Worm (Caenorhabditis elegans) whole organism, L1 larva: ENCODE data around the gene Y69A2AR.25.
A peak's percentile ranks its signal among the peaks of the same experiment; 100 is the strongest.

Experiments used
- F16B12.6 ChIP-seq: fragments of 150-350 bp; optimal IDR thresholded peaks from 2 replicates; lab custom pipeline; 2014; ENCODE audit warnings: missing biosample characterization, missing genetic modification characterization
- aly-2 ChIP-seq: fragments of 150-350 bp; optimal IDR thresholded peaks from 2 replicates; lab custom pipeline; 2014; ENCODE audit warnings: missing biosample characterization, missing genetic modification characterization
- ama-1 ChIP-seq: fragments of 150-350 bp; optimal IDR thresholded peaks from 2 replicates; lab custom pipeline; 2014
- ceh-63 ChIP-seq: fragments of 200-800 bp; sonication (Bioruptor generic); optimal IDR thresholded peaks from 2 replicates; lab custom pipeline; 2018; ENCODE audit warnings: mild to moderate bottlenecking, missing genetic modification characterization, missing compliant biosample characterization
- ceh-8 ChIP-seq: fragments of 200-800 bp; sonication (Bioruptor generic); optimal IDR thresholded peaks from 2 replicates; lab custom pipeline; 2018; ENCODE audit warnings: mild to moderate bottlenecking, missing genetic modification characterization, moderate library complexity, missing compliant biosample characterization
- ceh-82 ChIP-seq, 3 experiments: fragments of 150-350 bp in 1 of 3; sonication (generic microtip) in 2 of 3; optimal IDR thresholded peaks; 2 replicates each; lab custom pipeline; 2014 to 2017; ENCODE audit warnings: missing biosample characterization in 3 of 3, missing genetic modification characterization in 3 of 3
- ceh-88 ChIP-seq: fragments of 200-800 bp; sonication (Bioruptor generic); IDR thresholded peaks from 2 replicates; pipeline ENCODE4 v1.3.6; 2022; ENCODE audit warnings: missing genetic modification characterization, missing compliant biosample characterization
- ces-1 ChIP-seq: fragments of 150-350 bp; optimal IDR thresholded peaks from 2 replicates; lab custom pipeline; 2014; ENCODE audit warnings: missing biosample characterization, missing genetic modification reagents, missing genetic modification characterization
- dpl-1 ChIP-seq, 3 experiments: fragments of 150-350 bp in 2 of 3; sonication (generic microtip) in 1 of 3; optimal IDR thresholded peaks; 2 replicates each; lab custom pipeline; 2014 to 2017; ENCODE audit warnings: missing biosample characterization in 3 of 3, missing genetic modification characterization in 3 of 3, missing genetic modification reagents in 3 of 3
- dsc-1 ChIP-seq: sonication (generic microtip); optimal IDR thresholded peaks from 2 replicates; lab custom pipeline; 2016; ENCODE audit warnings: mild to moderate bottlenecking, missing genetic modification characterization, missing compliant biosample characterization
- egl-13 ChIP-seq: sonication (generic microtip); optimal IDR thresholded peaks from 2 replicates; lab custom pipeline; 2016; ENCODE audit warnings: missing genotype, missing genetic modification reagents, missing genetic modification characterization, missing compliant biosample characterization
- fkh-4 ChIP-seq: sonication (generic microtip); optimal IDR thresholded peaks from 2 replicates; lab custom pipeline; 2016; ENCODE audit warnings: missing compliant biosample characterization, missing genetic modification characterization, borderline replicate concordance
- fkh-8 ChIP-seq: sonication (generic microtip); optimal IDR thresholded peaks from 2 replicates; lab custom pipeline; 2016; ENCODE audit warnings: mild to moderate bottlenecking, missing genetic modification characterization, missing compliant biosample characterization
- grh-1 ChIP-seq: fragments of 200-800 bp; sonication (Bioruptor generic); IDR thresholded peaks from 2 replicates; pipeline ENCODE4 v1.3.6; 2022; ENCODE audit warnings: missing genetic modification reagents, missing genetic modification characterization, missing compliant biosample characterization
- hlh-17 ChIP-seq: fragments of 200-800 bp; sonication (Bioruptor generic); optimal IDR thresholded peaks from 2 replicates; lab custom pipeline; 2018; ENCODE audit warnings: missing genetic modification characterization, mild to moderate bottlenecking, missing compliant biosample characterization, moderate library complexity, borderline replicate concordance
- hlh-4 ChIP-seq: sonication (generic microtip); optimal IDR thresholded peaks from 2 replicates; lab custom pipeline; 2016; ENCODE audit warnings: mild to moderate bottlenecking, missing genetic modification characterization, missing compliant biosample characterization
- hpl-2 ChIP-seq: fragments of 150-350 bp; optimal IDR thresholded peaks from 2 replicates; lab custom pipeline; 2014; ENCODE audit warnings: missing biosample characterization, missing genetic modification reagents, missing genetic modification characterization
- irx-1 ChIP-seq: sonication (generic microtip); optimal IDR thresholded peaks from 2 replicates; lab custom pipeline; 2016; ENCODE audit warnings: missing genetic modification characterization, missing compliant biosample characterization
- isw-1 ChIP-seq: fragments of 200-800 bp; sonication (Bioruptor generic); IDR thresholded peaks from 2 replicates; pipeline ENCODE4 v1.3.6; 2022; ENCODE audit warnings: missing genetic modification characterization, missing compliant biosample characterization
- jun-1 ChIP-seq: fragments of 150-350 bp; optimal IDR thresholded peaks from 2 replicates; lab custom pipeline; 2014; ENCODE audit warnings: missing biosample characterization, missing genetic modification reagents, missing genetic modification characterization
- lin-13 ChIP-seq: fragments of 150-350 bp; optimal IDR thresholded peaks from 2 replicates; lab custom pipeline; 2014; ENCODE audit warnings: missing biosample characterization, missing genetic modification reagents, missing genetic modification characterization
- lin-14 ChIP-seq: fragments of 200-800 bp; sonication (Bioruptor generic); optimal IDR thresholded peaks from 2 replicates; lab custom pipeline; 2018; ENCODE audit warnings: mild to moderate bottlenecking, missing genetic modification characterization, moderate library complexity, missing compliant biosample characterization
- lin-39 ChIP-seq: fragments of 150-350 bp; optimal IDR thresholded peaks from 2 replicates; lab custom pipeline; 2014; ENCODE audit warnings: missing biosample characterization, missing genetic modification reagents, missing genetic modification characterization
- lir-3 ChIP-seq: sonication (generic microtip); optimal IDR thresholded peaks from 2 replicates; lab custom pipeline; 2016; ENCODE audit warnings: mild to moderate bottlenecking, missing genetic modification characterization, moderate library complexity, missing compliant biosample characterization; ENCODE audit not compliant: poor library complexity
- mab-9 ChIP-seq: fragments of 200-800 bp; sonication (Bioruptor generic); IDR thresholded peaks from 2 replicates; pipeline ENCODE4 v1.3.6; 2022; ENCODE audit warnings: missing genetic modification reagents, missing genetic modification characterization, missing compliant biosample characterization
- nhr-19 ChIP-seq: fragments of 200-800 bp; sonication (Bioruptor generic); conservative IDR thresholded peaks from 2 replicates; pipeline ENCODE4 v1.3.6; 2022; ENCODE audit warnings: missing genetic modification characterization, missing compliant biosample characterization
- nhr-20 ChIP-seq: sonication (generic microtip); optimal IDR thresholded peaks from 2 replicates; lab custom pipeline; 2016; ENCODE audit warnings: mild to moderate bottlenecking, missing genetic modification characterization, missing compliant biosample characterization
- nhr-237 ChIP-seq: fragments of 150-350 bp; optimal IDR thresholded peaks from 2 replicates; lab custom pipeline; 2014; ENCODE audit warnings: missing biosample characterization, missing genetic modification characterization
- nhr-28 ChIP-seq: fragments of 150-350 bp; optimal IDR thresholded peaks from 2 replicates; lab custom pipeline; 2014; ENCODE audit warnings: missing biosample characterization, missing genetic modification characterization
- nhr-84 ChIP-seq: sonication (generic microtip); optimal IDR thresholded peaks from 2 replicates; lab custom pipeline; 2017; ENCODE audit warnings: missing biosample characterization, missing genetic modification characterization
- nhr-85 ChIP-seq: sonication (generic microtip); peaks from one replicate; lab custom pipeline; 2016; ENCODE audit warnings: missing genetic modification characterization, inconsistent platforms, missing compliant biosample characterization
- nhr-90 ChIP-seq: sonication (generic microtip); optimal IDR thresholded peaks from 2 replicates; lab custom pipeline; 2016; ENCODE audit warnings: mild to moderate bottlenecking, missing genetic modification characterization, missing compliant biosample characterization; ENCODE audit not compliant: poor library complexity
- skn-1 ChIP-seq: fragments of 150-350 bp; optimal IDR thresholded peaks from 2 replicates; lab custom pipeline; 2014; ENCODE audit warnings: missing biosample characterization, missing genetic modification characterization
- snpc-4 ChIP-seq: fragments of 150-350 bp; optimal IDR thresholded peaks from 2 replicates; lab custom pipeline; 2014; ENCODE audit warnings: missing biosample characterization, missing genetic modification characterization
- snu-23 ChIP-seq: sonication (generic microtip); optimal IDR thresholded peaks from 2 replicates; lab custom pipeline; 2016; ENCODE audit warnings: missing genetic modification characterization, missing compliant biosample characterization
- sup-37 ChIP-seq: fragments of 200-800 bp; sonication (Bioruptor generic); optimal IDR thresholded peaks from 2 replicates; lab custom pipeline; 2018; ENCODE audit warnings: mild to moderate bottlenecking, missing genetic modification characterization, missing compliant biosample characterization
- swsn-7 ChIP-seq: sonication (generic microtip); optimal IDR thresholded peaks from 2 replicates; lab custom pipeline; 2016; ENCODE audit warnings: missing genetic modification characterization, missing compliant biosample characterization
- tbx-2 ChIP-seq: sonication (generic microtip); optimal IDR thresholded peaks from 2 replicates; lab custom pipeline; 2016; ENCODE audit warnings: missing genetic modification characterization, missing compliant biosample characterization
- tlp-1 ChIP-seq: fragments of 150-350 bp; optimal IDR thresholded peaks from 2 replicates; lab custom pipeline; 2014; ENCODE audit warnings: missing biosample characterization, missing genetic modification characterization
- unc-130 ChIP-seq: fragments of 150-350 bp; optimal IDR thresholded peaks from 2 replicates; lab custom pipeline; 2017; ENCODE audit warnings: missing biosample characterization, missing genetic modification characterization, inconsistent platforms
- unc-30 ChIP-seq: sonication (generic microtip); optimal IDR thresholded peaks from 2 replicates; lab custom pipeline; 2017; ENCODE audit warnings: missing biosample characterization, missing genetic modification characterization
- unc-62 ChIP-seq: fragments of 150-350 bp; optimal IDR thresholded peaks from 2 replicates; lab custom pipeline; 2014; ENCODE audit warnings: missing biosample characterization, missing genetic modification reagents, missing genetic modification characterization
- unc-86 ChIP-seq: sonication (generic microtip); optimal IDR thresholded peaks from 2 replicates; lab custom pipeline; 2016; ENCODE audit warnings: missing genetic modification characterization, missing compliant biosample characterization
- unc-98 ChIP-seq: fragments of 200-800 bp; sonication (Bioruptor generic); IDR thresholded peaks from 2 replicates; pipeline ENCODE4 v1.3.6; 2022; ENCODE audit warnings: missing genetic modification characterization, missing compliant biosample characterization
- ztf-11 ChIP-seq, 2 experiments: sonication (generic microtip); optimal IDR thresholded peaks; 2 replicates each; lab custom pipeline; 2016 to 2017; ENCODE audit warnings: missing genetic modification characterization in 2 of 2, missing biosample characterization in 1 of 2, missing compliant biosample characterization in 1 of 2

The Y69A2AR.25 gene

DNA sequence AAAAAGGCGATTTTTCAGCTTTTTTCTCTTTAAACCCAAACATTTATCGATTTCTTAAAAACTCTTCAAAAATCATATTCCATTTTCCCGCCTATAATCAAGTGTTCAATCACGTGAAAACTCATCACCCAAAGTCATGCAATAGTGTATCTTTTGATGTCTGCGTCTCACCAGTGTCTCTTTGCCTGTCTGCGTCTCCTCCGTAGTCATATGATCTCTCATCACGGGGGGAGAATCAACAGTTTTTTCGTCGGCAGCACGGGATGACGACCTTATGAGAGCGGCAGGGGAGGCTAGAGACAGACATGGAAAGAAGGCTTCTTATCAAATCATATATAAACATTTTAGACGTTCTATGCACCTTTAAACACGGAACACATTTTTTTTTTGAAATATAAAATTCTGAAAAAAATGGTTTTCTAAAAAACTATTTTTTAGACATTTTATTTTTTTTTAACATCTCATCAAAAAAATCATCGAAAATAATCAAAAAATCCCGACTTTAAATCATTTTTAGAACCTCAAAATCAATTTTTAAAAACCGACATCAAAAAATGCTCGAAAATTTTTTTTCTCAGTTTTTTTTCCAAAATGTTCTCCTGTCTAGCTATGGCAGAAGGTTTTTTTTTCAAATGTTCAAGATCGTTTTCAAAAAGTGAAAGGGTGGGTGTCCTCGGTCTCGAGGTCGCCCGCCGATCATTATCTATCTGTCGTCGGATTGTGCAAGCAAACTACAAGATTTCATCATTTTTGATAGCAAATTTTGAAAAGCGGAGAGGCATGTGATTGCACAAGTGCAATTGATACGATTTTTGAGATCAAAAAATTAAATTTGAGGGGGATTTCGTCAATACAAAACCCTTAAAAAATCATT lies 34.1 kb upstream of the Y69A2AR.25 start (continued):
- TF ChIP-seq grh-1 (GFP tag; lab: Robert Waterston, UW) (peak; percentile 98), lin-13 (GFP tag; lab: Kevin White, UChicago) (peak; percentile 99), snpc-4 (tag; lab: Kevin White, UChicago) (peak; percentile 89), unc-86 (tag; lab: Kevin White, UChicago) (peak; percentile 92), unc-98 (GFP tag; lab: Robert Waterston, UW) (peak; percentile 75)

DNA sequence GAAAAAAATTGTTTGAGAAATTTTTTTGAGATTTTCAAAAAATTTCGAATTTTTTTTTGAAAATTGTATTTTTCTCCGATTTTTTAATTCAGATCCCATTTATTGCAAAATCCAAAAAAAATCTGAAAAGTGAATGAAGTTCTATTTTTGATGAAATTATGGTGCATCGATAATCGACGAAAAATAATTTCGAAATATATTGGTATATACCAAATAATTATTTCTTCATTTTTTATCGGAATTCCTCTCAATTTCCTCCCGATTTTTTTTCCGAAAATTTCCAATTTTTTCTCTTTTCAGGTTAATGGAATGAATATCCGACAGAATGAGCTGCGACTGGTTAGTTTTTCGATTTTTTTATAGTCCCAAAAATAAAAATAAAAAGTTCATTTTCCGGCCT lies 32.7 kb upstream of the Y69A2AR.25 start, which contains the start of gene epg-9:
Gene epg-9, plus strand, starts transcription at position 301 of the 400 bp plus-strand sequence.
- no peak for TF ChIP-seq ces-1 (GFP tag; lab: Kevin White, UChicago)
- TF ChIP-seq ceh-88, result peak; percentile 31; the same call in 1 of the 2 replicates
- no peak for TF ChIP-seq hlh-4 (tag; lab: Kevin White, UChicago)
- no peak for TF ChIP-seq nhr-20 (tag; lab: Kevin White, UChicago)
- TF ChIP-seq unc-30 (tag; lab: Kevin White, UChicago), result no peak
- TF ChIP-seq, all 84 proteins: peak for 1

DNA sequence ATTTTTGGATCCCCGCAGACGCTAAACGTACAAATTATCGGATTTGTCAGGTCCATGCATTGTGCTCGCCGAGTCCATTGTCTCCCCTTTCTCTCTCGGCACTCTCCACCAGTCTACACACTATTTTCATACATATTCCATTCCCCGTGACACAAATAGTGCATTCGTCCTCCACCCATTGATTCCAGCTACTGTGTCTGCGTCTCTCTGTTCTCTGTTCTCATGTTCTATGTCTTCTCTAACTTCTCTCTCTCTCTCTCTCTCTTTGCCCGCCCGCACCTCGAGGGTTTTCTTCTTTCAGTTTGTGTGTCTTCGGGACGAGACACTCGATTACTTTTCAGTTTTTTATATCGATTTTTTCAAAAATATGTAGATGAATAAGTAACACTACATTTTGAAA lies 31.5 kb upstream of the Y69A2AR.25 start:
- TF ChIP-seq ceh-63 (GFP tag; lab: Kevin White, UChicago), result no peak
- no peak for TF ChIP-seq mab-9 (GFP tag; lab: Robert Waterston, UW)
- peak; percentile 83 for TF ChIP-seq ama-1 (lab: Kevin White, UChicago)
- peak; percentile 87 for TF ChIP-seq swsn-7 (tag; lab: Kevin White, UChicago)
- peak; percentile 23 for TF ChIP-seq snpc-4 (tag; lab: Kevin White, UChicago)
- TF ChIP-seq aly-2 (tag; lab: Kevin White, UChicago), result no peak
- peak; percentile 69 for TF ChIP-seq jun-1 (tag; lab: Kevin White, UChicago)
- TF ChIP-seq dsc-1 (tag; lab: Kevin White, UChicago), result peak; percentile 62
- peak; percentile 4 for TF ChIP-seq nhr-237 (tag; lab: Kevin White, UChicago)
- no peak for TF ChIP-seq nhr-84
- no peak for TF ChIP-seq unc-30 (tag; lab: Kevin White, UChicago)
- TF ChIP-seq egl-13, result peak; percentile 59
- TF ChIP-seq F16B12.6, result peak; percentile 39
- TF ChIP-seq ces-1 (GFP tag; lab: Kevin White, UChicago), result no peak
- TF ChIP-seq nhr-28 (tag; lab: Kevin White, UChicago), result no peak
- no peak for TF ChIP-seq ztf-11 (tag; optimal IDR thresholded peaks at IDR 0.05; lab: Kevin White, UChicago)
- TF ChIP-seq nhr-90 (tag; lab: Kevin White, UChicago), result peak; percentile 76
- TF ChIP-seq ceh-88, result no peak
- TF ChIP-seq skn-1 (tag; lab: Kevin White, UChicago), result peak; percentile 81
- TF ChIP-seq unc-62, result no peak
- TF ChIP-seq lir-3 (tag; lab: Kevin White, UChicago), result peak; percentile 54
- peak; percentile 84 for TF ChIP-seq nhr-85
- no peak for TF ChIP-seq hlh-4 (tag; lab: Kevin White, UChicago)
- no peak for TF ChIP-seq hlh-17 (GFP tag; lab: Kevin White, UChicago)
- TF ChIP-seq tbx-2 (tag; lab: Kevin White, UChicago), result peak; percentile 86
- TF ChIP-seq irx-1 (tag; lab: Kevin White, UChicago), result peak; percentile 73
- TF ChIP-seq unc-130 (tag; lab: Kevin White, UChicago), result peak; percentile 57
- TF ChIP-seq isw-1 (GFP tag; lab: Robert Waterston, UW), result peak; percentile 68
- TF ChIP-seq fkh-8 (tag; lab: Kevin White, UChicago), result peak; percentile 85
- TF ChIP-seq tlp-1 (tag; lab: Kevin White, UChicago), result no peak
- peak; percentile 74 to 78 (median 74) for TF ChIP-seq dpl-1 (GFP tag; optimal IDR thresholded peaks at IDR 0.05; lab: Kevin White, UChicago)
- no peak for TF ChIP-seq unc-98 (GFP tag; lab: Robert Waterston, UW)
- peak; percentile 95 for TF ChIP-seq snu-23
- peak; percentile 95 for TF ChIP-seq lin-14 (GFP tag; lab: Kevin White, UChicago)
- TF ChIP-seq nhr-20 (tag; lab: Kevin White, UChicago), result peak; percentile 86
- TF ChIP-seq fkh-4 (tag; lab: Kevin White, UChicago), result no peak
- peak; percentile 38 for TF ChIP-seq lin-39
- no peak for TF ChIP-seq ceh-8 (GFP tag; lab: Kevin White, UChicago)
- peak; percentile 36 for TF ChIP-seq hpl-2 (GFP tag; lab: Kevin White, UChicago)
- peak; percentile 31 for TF ChIP-seq sup-37
- peak; percentile 51 to 80 (median 68) for TF ChIP-seq ceh-82 (tag; optimal IDR thresholded peaks at IDR 0.05; lab: Kevin White, UChicago)
- peak; percentile 50 for TF ChIP-seq grh-1 (GFP tag; lab: Robert Waterston, UW)
- TF ChIP-seq lin-13 (GFP tag; lab: Kevin White, UChicago), result peak; percentile 89
- peak; percentile 90 for TF ChIP-seq nhr-19 (GFP tag; lab: Robert Waterston, UW)
